Worm (Caenorhabditis elegans) whole organism, mixed stage, embryonic: ENCODE measurements around the gene lgc-31.
A peak's percentile ranks its signal among the peaks of the same experiment; 100 is the strongest.

Source experiments
- M03D4.4 ChIP-seq: sonication (generic microtip); optimal IDR thresholded peaks from 2 replicates; lab custom pipeline; 2017; ENCODE audit warnings: mild to moderate bottlenecking, missing genetic modification characterization, missing compliant biosample characterization
- bed-3 ChIP-seq: fragments of 200-800 bp; sonication (Bioruptor generic); optimal IDR thresholded peaks from 3 replicates; lab custom pipeline; 2018; ENCODE audit warnings: mild to moderate bottlenecking, missing genetic modification characterization, moderate library complexity, missing compliant biosample characterization
- blmp-1 ChIP-seq: fragments of 150-350 bp; optimal IDR thresholded peaks from 2 replicates; lab custom pipeline; 2014; ENCODE audit warnings: missing biosample characterization, missing genetic modification characterization
- ceh-39 ChIP-seq: fragments of 150-350 bp; optimal IDR thresholded peaks from 2 replicates; lab custom pipeline; 2014; ENCODE audit warnings: missing biosample characterization, missing genetic modification characterization
- ceh-43 ChIP-seq: fragments of 200-800 bp; sonication (Bioruptor generic); optimal IDR thresholded peaks from 2 replicates; lab custom pipeline; 2018; ENCODE audit warnings: mild to moderate bottlenecking, missing genetic modification characterization, moderate library complexity, missing compliant biosample characterization
- ceh-83 ChIP-seq: fragments of 200-800 bp; sonication (Bioruptor generic); optimal IDR thresholded peaks from 2 replicates; lab custom pipeline; 2018; ENCODE audit warnings: mild to moderate bottlenecking, missing genetic modification characterization, missing compliant biosample characterization
- ces-1 ChIP-seq: fragments of 150-350 bp; optimal IDR thresholded peaks from 2 replicates; lab custom pipeline; 2014; ENCODE audit warnings: missing biosample characterization, missing genetic modification reagents, missing genetic modification characterization
- cnd-1 ChIP-seq: fragments of 200-800 bp; sonication (Bioruptor generic); optimal IDR thresholded peaks from 2 replicates; lab custom pipeline; 2018; ENCODE audit warnings: mild to moderate bottlenecking, missing genetic modification characterization, missing compliant biosample characterization
- drap-1 ChIP-seq: fragments of 200-800 bp; sonication (Bioruptor generic); optimal IDR thresholded peaks from 3 replicates; lab custom pipeline; 2018; ENCODE audit warnings: mild to moderate bottlenecking, missing genetic modification characterization, missing compliant biosample characterization
- elt-1 ChIP-seq: sonication (generic microtip); optimal IDR thresholded peaks from 2 replicates; lab custom pipeline; 2017; ENCODE audit warnings: missing genetic modification characterization, mild to moderate bottlenecking, missing compliant biosample characterization, antibody characterized with exemption, moderate library complexity, borderline replicate concordance; ENCODE audit not compliant: insufficient read depth
- elt-3 ChIP-seq: fragments of 150-350 bp; optimal IDR thresholded peaks from 2 replicates; lab custom pipeline; 2014; ENCODE audit warnings: missing biosample characterization, missing genetic modification characterization
- flh-1 ChIP-seq: fragments of 200-800 bp; sonication (Bioruptor generic); optimal IDR thresholded peaks from 2 replicates; lab custom pipeline; 2018; ENCODE audit warnings: mild to moderate bottlenecking, missing genetic modification characterization, moderate library complexity, missing compliant biosample characterization
- ham-2 ChIP-seq: fragments of 200-800 bp; sonication (Bioruptor generic); optimal IDR thresholded peaks from 2 replicates; lab custom pipeline; 2018; ENCODE audit warnings: mild to moderate bottlenecking, missing genetic modification characterization, missing compliant biosample characterization
- hlh-1 ChIP-seq: fragments of 150-350 bp; optimal IDR thresholded peaks from 2 replicates; lab custom pipeline; 2014; ENCODE audit warnings: missing biosample characterization, missing genetic modification reagents, missing genetic modification characterization
- lin-13 ChIP-seq: fragments of 150-350 bp; optimal IDR thresholded peaks from 2 replicates; lab custom pipeline; 2014; ENCODE audit warnings: missing biosample characterization, missing genetic modification characterization
- lin-32 ChIP-seq: fragments of 200-800 bp; sonication (Bioruptor generic); optimal IDR thresholded peaks from 2 replicates; lab custom pipeline; 2018; ENCODE audit warnings: mild to moderate bottlenecking, missing genetic modification characterization, missing compliant biosample characterization
- lsy-2 ChIP-seq: fragments of 150-350 bp; optimal IDR thresholded peaks from 2 replicates; lab custom pipeline; 2014; ENCODE audit warnings: missing biosample characterization, missing genetic modification characterization
- mab-5 ChIP-seq: fragments of 150-350 bp; optimal IDR thresholded peaks from 2 replicates; lab custom pipeline; 2014; ENCODE audit warnings: missing biosample characterization, missing genetic modification characterization
- mep-1 ChIP-seq: fragments of 150-350 bp; optimal IDR thresholded peaks from 2 replicates; lab custom pipeline; 2017; ENCODE audit warnings: missing biosample characterization, missing genetic modification reagents, missing genetic modification characterization, inconsistent platforms
- mls-2 ChIP-seq: sonication (generic microtip); optimal IDR thresholded peaks from 2 replicates; lab custom pipeline; 2016; ENCODE audit warnings: mild to moderate bottlenecking, missing genetic modification characterization, moderate library complexity, missing compliant biosample characterization
- nhr-12 ChIP-seq: fragments of 150-350 bp; optimal IDR thresholded peaks from 2 replicates; lab custom pipeline; 2014; ENCODE audit warnings: missing biosample characterization, missing genetic modification characterization
- nhr-2 ChIP-seq: fragments of 150-350 bp; optimal IDR thresholded peaks from 2 replicates; lab custom pipeline; 2014; ENCODE audit warnings: missing biosample characterization, missing genetic modification characterization
- nhr-237 ChIP-seq: fragments of 150-350 bp; optimal IDR thresholded peaks from 2 replicates; lab custom pipeline; 2014; ENCODE audit warnings: missing biosample characterization, missing genetic modification characterization
- nhr-28 ChIP-seq: fragments of 150-350 bp; optimal IDR thresholded peaks from 2 replicates; lab custom pipeline; 2014; ENCODE audit warnings: missing biosample characterization, missing genetic modification characterization
- nhr-76 ChIP-seq: sonication (generic microtip); optimal IDR thresholded peaks from 2 replicates; lab custom pipeline; 2017; ENCODE audit warnings: missing biosample characterization, missing genetic modification characterization
- pha-4 ChIP-seq: fragments of 150-350 bp; optimal IDR thresholded peaks from 2 replicates; lab custom pipeline; 2018; ENCODE audit warnings: missing biosample characterization, missing genetic modification reagents, missing genetic modification characterization
- sem-2 ChIP-seq: fragments of 200-800 bp; sonication (Bioruptor generic); optimal IDR thresholded peaks from 2 replicates; lab custom pipeline; 2018; ENCODE audit warnings: mild to moderate bottlenecking, missing genetic modification characterization, missing compliant biosample characterization
- snpc-4 ChIP-seq: fragments of 150-350 bp; optimal IDR thresholded peaks from 2 replicates; lab custom pipeline; 2014; ENCODE audit warnings: missing biosample characterization, missing genetic modification characterization
- sptf-1 ChIP-seq: sonication (generic microtip); optimal IDR thresholded peaks from 2 replicates; lab custom pipeline; 2017; ENCODE audit warnings: mild to moderate bottlenecking, missing genetic modification characterization, moderate library complexity, missing compliant biosample characterization
- tbx-8 ChIP-seq: fragments of 200-800 bp; sonication (Bioruptor generic); optimal IDR thresholded peaks from 2 replicates; lab custom pipeline; 2018; ENCODE audit warnings: mild to moderate bottlenecking, missing genetic modification characterization, moderate library complexity, missing compliant biosample characterization
- unc-120 ChIP-seq: sonication (generic microtip); optimal IDR thresholded peaks from 2 replicates; lab custom pipeline; 2017; ENCODE audit warnings: missing genetic modification characterization, missing compliant biosample characterization; ENCODE audit not compliant: poor library complexity, severe bottlenecking
- unc-39 ChIP-seq: fragments of 150-350 bp; optimal IDR thresholded peaks from 2 replicates; lab custom pipeline; 2014; ENCODE audit warnings: missing biosample characterization, missing genetic modification characterization
- unc-62 ChIP-seq: fragments of 150-350 bp; optimal IDR thresholded peaks from 2 replicates; lab custom pipeline; 2014; ENCODE audit warnings: missing biosample characterization, missing genetic modification reagents, missing genetic modification characterization
- zip-8 ChIP-seq: fragments of 150-350 bp; optimal IDR thresholded peaks from 2 replicates; lab custom pipeline; 2014; ENCODE audit warnings: missing biosample characterization, missing genetic modification characterization
- ztf-11 ChIP-seq: fragments of 150-350 bp; optimal IDR thresholded peaks from 2 replicates; lab custom pipeline; 2014; ENCODE audit warnings: missing biosample characterization, missing genetic modification characterization

Gene lgc-31

ce11 chrV:15551642-15552041, 29.8 kb upstream of the lgc-31 start:
- peak; percentile 93 for TF ChIP-seq ceh-83 (GFP tag; lab: Kevin White, UChicago)
- no peak for TF ChIP-seq ceh-39 (tag; lab: Kevin White, UChicago)
- no peak for TF ChIP-seq elt-1 (tag; lab: Kevin White, UChicago)
- TF ChIP-seq blmp-1 (tag; lab: Kevin White, UChicago), result no peak
- TF ChIP-seq unc-120, result peak; percentile 74
- TF ChIP-seq unc-62 (GFP tag; lab: Kevin White, UChicago), result no peak
- peak; percentile 77 for TF ChIP-seq sem-2
- TF ChIP-seq ces-1 (GFP tag; lab: Kevin White, UChicago), result peak; percentile 30
- TF ChIP-seq mab-5 (tag; lab: Kevin White, UChicago), result no peak
- peak; percentile 42 for TF ChIP-seq flh-1 (GFP tag; lab: Kevin White, UChicago)
- TF ChIP-seq nhr-2, result no peak
- peak; percentile 91 for TF ChIP-seq M03D4.4
- TF ChIP-seq ceh-43 (GFP tag; lab: Kevin White, UChicago), result peak; percentile 83
- peak; percentile 19 for TF ChIP-seq lsy-2 (tag; lab: Kevin White, UChicago)
- TF ChIP-seq tbx-8 (GFP tag; lab: Kevin White, UChicago), result peak; percentile 68
- peak; percentile 70 for TF ChIP-seq ham-2 (GFP tag; lab: Kevin White, UChicago)
- TF ChIP-seq hlh-1, result peak; percentile 19
- TF ChIP-seq nhr-237 (tag; lab: Kevin White, UChicago), result no peak
- peak; percentile 93 for TF ChIP-seq sptf-1 (tag; lab: Kevin White, UChicago)
- no peak for TF ChIP-seq nhr-12 (tag; lab: Kevin White, UChicago)
- peak; percentile 19 for TF ChIP-seq nhr-28 (tag; lab: Kevin White, UChicago)
- TF ChIP-seq lin-13 (tag; lab: Kevin White, UChicago), result peak; percentile 6
- no peak for TF ChIP-seq nhr-76 (tag; lab: Kevin White, UChicago)
- TF ChIP-seq drap-1 (GFP tag; lab: Kevin White, UChicago), result peak; percentile 99
- peak; percentile 23 for TF ChIP-seq ztf-11 (tag; lab: Kevin White, UChicago)
- TF ChIP-seq cnd-1, result peak; percentile 85
- no peak for TF ChIP-seq zip-8 (tag; lab: Kevin White, UChicago)
- peak; percentile 68 for TF ChIP-seq bed-3 (GFP tag; lab: Kevin White, UChicago)
- TF ChIP-seq pha-4 (tag; lab: Kevin White, UChicago), result no peak
- TF ChIP-seq lin-32 (GFP tag; lab: Kevin White, UChicago), result peak; percentile 71
- TF ChIP-seq unc-39 (tag; lab: Kevin White, UChicago), result no peak
- no peak for TF ChIP-seq elt-3
- peak; percentile 91 for TF ChIP-seq mls-2 (tag; lab: Kevin White, UChicago)
- TF ChIP-seq mep-1, result no peak
- TF ChIP-seq snpc-4 (tag; lab: Kevin White, UChicago), result no peak
- TF ChIP-seq, all 35 proteins: peak for 20

DNA sequence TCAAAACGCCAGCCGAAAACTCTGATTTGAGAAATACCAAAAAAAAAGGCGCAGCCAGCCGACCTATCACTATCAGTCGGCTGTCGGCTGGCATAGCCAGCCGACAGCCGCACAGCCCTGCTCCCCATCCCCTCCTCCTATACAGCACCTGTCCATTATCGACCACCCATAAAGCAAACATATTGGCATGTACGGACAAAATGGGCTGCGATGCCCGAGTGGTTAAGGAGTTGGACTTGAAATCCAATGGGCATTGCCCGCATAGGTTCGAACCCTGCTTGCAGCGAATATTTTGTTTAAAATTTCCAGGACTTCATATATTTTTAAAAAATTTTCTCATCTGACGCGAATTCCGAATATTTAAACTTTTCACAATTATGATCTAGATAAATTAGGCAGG, 28.6 kb upstream of the lgc-31 start:
- peak; percentile 7 for TF ChIP-seq drap-1 (GFP tag; lab: Kevin White, UChicago)
- TF ChIP-seq cnd-1, result no peak
- TF ChIP-seq, all 35 proteins: peak for 1

DNA sequence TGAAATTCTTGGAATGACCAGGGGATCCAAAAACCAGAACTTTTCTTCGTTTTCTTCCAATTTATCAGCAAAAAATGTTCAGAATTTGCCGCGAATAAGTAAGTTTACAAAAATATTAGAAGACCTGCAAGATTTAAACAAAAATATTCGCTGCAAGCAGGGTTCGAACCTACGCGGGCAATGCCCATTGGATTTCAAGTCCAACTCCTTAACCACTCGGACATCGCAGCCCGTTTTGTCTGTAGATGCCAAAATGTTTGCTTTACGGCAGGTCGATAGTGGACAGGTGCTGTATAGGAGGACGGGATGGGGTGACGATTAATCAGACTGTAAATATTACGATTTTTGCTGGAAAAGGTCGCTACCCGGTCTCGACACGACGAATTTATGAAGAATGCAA, 25.9 kb upstream of the lgc-31 start:
- TF ChIP-seq lin-13 (tag; lab: Kevin White, UChicago) (no peak), M03D4.4 (no peak), unc-120 (no peak), ceh-83 (GFP tag; lab: Kevin White, UChicago) (no peak), nhr-12 (tag; lab: Kevin White, UChicago) (no peak), lsy-2 (tag; lab: Kevin White, UChicago) (no peak), zip-8 (tag; lab: Kevin White, UChicago) (no peak), ztf-11 (tag; lab: Kevin White, UChicago) (no peak), drap-1 (GFP tag; lab: Kevin White, UChicago) (peak; percentile 62), hlh-1 (no peak), sptf-1 (tag; lab: Kevin White, UChicago) (peak; percentile 17)

DNA sequence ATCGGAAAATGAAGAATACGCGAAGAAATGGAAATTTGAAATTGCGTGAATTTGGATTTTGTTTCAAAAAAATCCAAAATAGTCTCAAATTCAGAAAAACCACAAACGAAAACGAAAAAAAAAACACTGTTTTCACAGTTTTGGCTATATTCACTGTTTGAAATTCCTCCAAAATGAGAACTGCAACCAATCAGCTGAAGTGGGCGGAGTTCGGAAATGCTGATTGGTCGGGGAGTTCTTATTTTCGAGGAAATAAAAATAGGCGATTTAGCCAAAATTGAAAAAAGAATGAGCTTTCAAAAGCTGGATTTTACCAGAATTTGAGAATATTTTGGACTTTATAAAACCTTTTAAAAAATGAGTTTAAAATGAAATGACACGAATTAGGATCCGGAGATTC, 23.1 kb upstream of the lgc-31 start, which contains the start of gene glb-14:
TSS of gene glb-14 (minus strand) at position 97 of the 400 bp plus-strand sequence.
- TF ChIP-seq flh-1 (GFP tag; lab: Kevin White, UChicago) (no peak), unc-120 (no peak), nhr-76 (tag; lab: Kevin White, UChicago) (no peak), mls-2 (tag; lab: Kevin White, UChicago) (no peak), elt-1 (tag; lab: Kevin White, UChicago) (no peak), ham-2 (GFP tag; lab: Kevin White, UChicago) (no peak), tbx-8 (GFP tag; lab: Kevin White, UChicago) (no peak), sptf-1 (tag; lab: Kevin White, UChicago) (no peak), nhr-237 (tag; lab: Kevin White, UChicago) (no peak), nhr-2 (no peak), mab-5 (tag; lab: Kevin White, UChicago) (no peak), ceh-83 (GFP tag; lab: Kevin White, UChicago) (no peak), hlh-1 (no peak), mep-1 (no peak), nhr-12 (tag; lab: Kevin White, UChicago) (no peak), lsy-2 (tag; lab: Kevin White, UChicago) (no peak), elt-3 (no peak)
